Worm (Caenorhabditis elegans): Measurements from ENCODE around the gene K09H11.11.

DNA sequence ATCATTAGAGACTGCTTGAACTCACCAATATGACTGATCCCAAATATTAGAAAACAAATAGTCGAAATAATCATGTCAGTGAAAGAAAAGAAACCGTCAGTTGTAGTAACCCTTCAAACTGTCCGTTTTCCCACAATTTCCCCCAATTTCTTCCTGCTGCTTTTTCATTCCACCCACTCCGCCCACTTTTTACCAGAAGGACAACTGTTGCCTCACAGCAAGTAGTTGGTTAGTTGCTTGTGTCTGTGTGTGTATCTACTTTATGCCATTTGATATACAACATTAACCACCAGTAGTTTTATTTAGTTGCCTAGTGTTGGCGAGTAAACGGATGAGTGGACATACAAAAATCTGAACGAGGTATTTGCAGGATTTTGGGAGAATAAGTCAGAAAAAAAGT is 38.5 kb downstream of the K09H11.11 start, which contains the start of gene K09H11.9:
- no peak for TF ChIP-seq nhr-76 (tag; optimal IDR thresholded peaks at IDR 0.05)
- TF ChIP-seq ztf-11 (tag; optimal IDR thresholded peaks at IDR 0.05): no peak
- TF ChIP-seq lin-13 (tag; optimal IDR thresholded peaks at IDR 0.05): no peak
- no peak for TF ChIP-seq nhr-237 (tag; optimal IDR thresholded peaks at IDR 0.05)
- no peak for TF ChIP-seq pha-4 (tag; optimal IDR thresholded peaks at IDR 0.05)

Data from whole organism, mixed stage, embryonic.